Fruit fly (Drosophila melanogaster) whole organism, embryonic: Measurements from ENCODE around the gene rb.

Experiments used
- Awh ChIP-seq: fragments of 200-800 bp; sonication (Bioruptor generic); IDR thresholded peaks from 2 replicates; pipeline ENCODE4, ENCODE4 v1.3.6; 2022; ENCODE audit warnings: missing biosample characterization, missing genetic modification characterization
- CG10366 ChIP-seq: fragments of 200-800 bp; sonication (Bioruptor generic); IDR thresholded peaks from 2 replicates; pipeline ENCODE4 v1.3.6; 2022; ENCODE audit warnings: missing biosample characterization, missing genetic modification characterization
- CG10654 ChIP-seq: fragments of 200-800 bp; sonication (Bioruptor generic); optimal IDR thresholded peaks from 2 replicates; lab custom pipeline; 2016; ENCODE audit warnings: missing biosample characterization, missing genetic modification characterization
- CG12659 ChIP-seq: fragments of 200-800 bp; sonication (Bioruptor generic); optimal IDR thresholded peaks from 3 replicates; lab custom pipeline; 2017; ENCODE audit warnings: mild to moderate bottlenecking, missing biosample characterization, missing genetic modification reagents, missing genetic modification characterization
- CG13624 ChIP-seq: fragments of 200-800 bp; sonication (Bioruptor generic); optimal IDR thresholded peaks from 2 replicates; lab custom pipeline; 2016; ENCODE audit warnings: missing biosample characterization, missing genetic modification characterization
- CG1529 ChIP-seq: fragments of 200-800 bp; sonication (Bioruptor generic); optimal IDR thresholded peaks from 3 replicates; lab custom pipeline; 2018; ENCODE audit warnings: missing biosample characterization, missing genetic modification characterization
- CG16863 ChIP-seq: fragments of 200-800 bp; sonication (Bioruptor generic); optimal IDR thresholded peaks from 3 replicates; lab custom pipeline; 2016; ENCODE audit warnings: missing biosample characterization, missing genetic modification characterization
- CG17385 ChIP-seq: fragments of 200-800 bp; sonication (Bioruptor generic); optimal IDR thresholded peaks from 3 replicates; lab custom pipeline; 2018; ENCODE audit warnings: missing biosample characterization, mild to moderate bottlenecking, missing genetic modification characterization
- CG17912 ChIP-seq: fragments of 200-800 bp; sonication (Bioruptor generic); optimal IDR thresholded peaks from 2 replicates; lab custom pipeline; 2018; ENCODE audit warnings: missing biosample characterization, mild to moderate bottlenecking, missing genetic modification characterization
- CG2116 ChIP-seq: fragments of 200-800 bp; sonication (Bioruptor generic); optimal IDR thresholded peaks from 3 replicates; lab custom pipeline; 2018; ENCODE audit warnings: missing biosample characterization, mild to moderate bottlenecking, missing genetic modification characterization
- CG2129 ChIP-seq: fragments of 200-800 bp; sonication (Bioruptor generic); IDR thresholded peaks from 2 replicates; pipeline ENCODE4 v1.3.6; 2022; ENCODE audit warnings: missing biosample characterization, missing genetic modification characterization; ENCODE audit not compliant: partially characterized antibody
- CG2678 ChIP-seq: fragments of 200-800 bp; sonication (Bioruptor generic); optimal IDR thresholded peaks from 3 replicates; lab custom pipeline; 2019; ENCODE audit warnings: missing biosample characterization, mild to moderate bottlenecking, missing genetic modification characterization, moderate library complexity
- CG2889 ChIP-seq: fragments of 200-800 bp; sonication (Bioruptor generic); IDR thresholded peaks from 3 replicates; pipeline ENCODE4 v1.3.6; 2022; ENCODE audit warnings: missing biosample characterization, missing genetic modification characterization
- CG30403 ChIP-seq: fragments of 200-800 bp; sonication (Bioruptor generic); optimal IDR thresholded peaks from 3 replicates; lab custom pipeline; 2016; ENCODE audit warnings: missing biosample characterization, missing genetic modification characterization
- CG30431 ChIP-seq: fragments of 200-800 bp; sonication (Bioruptor generic); optimal IDR thresholded peaks from 2 replicates; lab custom pipeline; 2017; ENCODE audit warnings: missing biosample characterization, missing genetic modification characterization
- CG32532 ChIP-seq: fragments of 200-800 bp; sonication (Bioruptor generic); IDR thresholded peaks from 2 replicates; pipeline ENCODE4 v1.3.6; 2022; ENCODE audit warnings: missing biosample characterization, missing genetic modification characterization
- CG33213 ChIP-seq: fragments of 200-800 bp; sonication (Bioruptor generic); optimal IDR thresholded peaks from 3 replicates; lab custom pipeline; 2016; ENCODE audit warnings: missing biosample characterization, missing genetic modification characterization
- CG4707 ChIP-seq: fragments of 200-800 bp; sonication (Bioruptor generic); optimal IDR thresholded peaks from 2 replicates; lab custom pipeline; 2018; ENCODE audit warnings: missing biosample characterization, mild to moderate bottlenecking, missing genetic modification characterization, moderate library complexity
- CG4854 ChIP-seq: fragments of 200-800 bp; sonication (Bioruptor generic); optimal IDR thresholded peaks from 2 replicates; lab custom pipeline; 2016; ENCODE audit warnings: missing biosample characterization, missing genetic modification characterization, inconsistent platforms
- CG7839 ChIP-seq: fragments of 200-800 bp; sonication (Bioruptor generic); optimal IDR thresholded peaks from 3 replicates; lab custom pipeline; 2018; ENCODE audit warnings: missing biosample characterization, mild to moderate bottlenecking, missing genetic modification characterization, moderate library complexity
- CG8944 ChIP-seq: fragments of 200-800 bp; sonication (Bioruptor generic); optimal IDR thresholded peaks from 3 replicates; lab custom pipeline; 2016; ENCODE audit warnings: missing biosample characterization, missing genetic modification characterization
- D19A ChIP-seq: fragments of 200-800 bp; optimal IDR thresholded peaks from 3 replicates; lab custom pipeline; 2019; ENCODE audit warnings: missing biosample characterization, mild to moderate bottlenecking, missing genetic modification characterization, moderate library complexity
- Dp ChIP-seq: fragments of 200-800 bp; sonication (Bioruptor generic); optimal IDR thresholded peaks from 2 replicates; lab custom pipeline; 2018; ENCODE audit warnings: missing biosample characterization, mild to moderate bottlenecking, missing genetic modification characterization, moderate library complexity
- Eip74EF ChIP-seq, 2 experiments: fragments of 200-800 bp in 1 of 2; fragments of >200 bp in 1 of 2; sonication (Bioruptor generic) in 1 of 2; optimal IDR thresholded peaks; 2 replicates each; lab custom pipeline; 2017 to 2019; ENCODE audit warnings: missing biosample characterization in 2 of 2, missing genetic modification characterization in 2 of 2, mild to moderate bottlenecking in 1 of 2, moderate library complexity in 1 of 2
- GATAe ChIP-seq: fragments of 200-800 bp; sonication (Bioruptor generic); conservative IDR thresholded peaks from 2 replicates; pipeline ENCODE4 v1.3.6; 2022; ENCODE audit warnings: missing biosample characterization, missing genetic modification characterization
- Lpt ChIP-seq: fragments of >200 bp; optimal IDR thresholded peaks from 2 replicates; lab custom pipeline; 2018; ENCODE audit warnings: missing biosample characterization, missing genetic modification characterization
- Pdp1 ChIP-seq, 2 experiments: fragments of 200-800 bp; sonication (Bioruptor generic); optimal IDR thresholded peaks; 3 replicates each; lab custom pipeline; 2016; ENCODE audit warnings: missing biosample characterization in 2 of 2, missing genetic modification characterization in 2 of 2, mild to moderate bottlenecking in 1 of 2, moderate library complexity in 1 of 2
- Ssrp ChIP-seq: fragments of 200-800 bp; sonication (Bioruptor generic); optimal IDR thresholded peaks from 2 replicates; lab custom pipeline; 2018; ENCODE audit warnings: missing biosample characterization, mild to moderate bottlenecking, missing genetic modification characterization, moderate library complexity
- ab ChIP-seq: fragments of 200-800 bp; sonication (Bioruptor generic); optimal IDR thresholded peaks from 2 replicates; lab custom pipeline; 2016; ENCODE audit warnings: missing biosample characterization, missing genetic modification characterization
- amos ChIP-seq: fragments of 200-800 bp; sonication (Bioruptor generic); IDR thresholded peaks from 2 replicates; pipeline ENCODE4 v1.3.6; 2022; ENCODE audit warnings: missing biosample characterization, missing genetic modification characterization; ENCODE audit not compliant: partially characterized antibody
- aop ChIP-seq: fragments of 200-800 bp; sonication (Bioruptor generic); IDR thresholded peaks from 2 replicates; pipeline ENCODE4 v1.3.6; 2022; ENCODE audit warnings: missing biosample characterization, missing genetic modification characterization
- cwo ChIP-seq: fragments of 200-800 bp; sonication (Bioruptor generic); optimal IDR thresholded peaks from 3 replicates; lab custom pipeline; 2017; ENCODE audit warnings: missing biosample characterization, missing genetic modification characterization, mild to moderate bottlenecking, moderate library complexity, missing genetic modification reagents
- ewg ChIP-seq: fragments of 200-800 bp; sonication (Bioruptor generic); optimal IDR thresholded peaks from 3 replicates; lab custom pipeline; 2017; ENCODE audit warnings: mild to moderate bottlenecking, missing biosample characterization, missing genetic modification reagents, missing genetic modification characterization
- fd96Cb ChIP-seq: fragments of 200-800 bp; sonication (Bioruptor generic); optimal IDR thresholded peaks from 2 replicates; lab custom pipeline; 2018; ENCODE audit warnings: missing biosample characterization, mild to moderate bottlenecking, missing genetic modification characterization, moderate library complexity
- gro ChIP-seq: fragments of 200-800 bp; sonication (Bioruptor generic); optimal IDR thresholded peaks from 2 replicates; lab custom pipeline; 2016; ENCODE audit warnings: missing biosample characterization, missing genetic modification characterization
- jigr1 ChIP-seq: fragments of 200-800 bp; sonication (Bioruptor generic); IDR thresholded peaks from 3 replicates; pipeline ENCODE4 v1.3.6; 2022; ENCODE audit warnings: missing biosample characterization, missing genetic modification characterization
- lab ChIP-seq: fragments of 200-800 bp; sonication (Bioruptor generic); optimal IDR thresholded peaks from 3 replicates; lab custom pipeline; 2017; ENCODE audit warnings: missing biosample characterization, missing genetic modification characterization, mild to moderate bottlenecking, moderate library complexity, missing genetic modification reagents
- mam ChIP-seq: fragments of 200-800 bp; sonication (Bioruptor generic); optimal IDR thresholded peaks from 3 replicates; lab custom pipeline; 2016; ENCODE audit warnings: missing biosample characterization, missing genetic modification characterization
- nmo ChIP-seq: fragments of 200-800 bp; sonication (Bioruptor generic); optimal IDR thresholded peaks from 2 replicates; lab custom pipeline; 2018; ENCODE audit warnings: missing biosample characterization, mild to moderate bottlenecking, missing genetic modification characterization, moderate library complexity
- peb ChIP-seq: fragments of 200-800 bp; sonication (Bioruptor generic); IDR thresholded peaks from 2 replicates; pipeline ENCODE4 v1.3.6; 2022; ENCODE audit warnings: missing biosample characterization, missing genetic modification characterization
- pzg ChIP-seq: fragments of 200-800 bp; sonication (Bioruptor generic); optimal IDR thresholded peaks from 3 replicates; lab custom pipeline; 2018; ENCODE audit warnings: missing biosample characterization, mild to moderate bottlenecking, missing genetic modification characterization, moderate library complexity
- ranshi ChIP-seq: fragments of 200-800 bp; sonication (Bioruptor generic); IDR thresholded peaks from 2 replicates; pipeline ENCODE4 v1.3.6; 2022; ENCODE audit warnings: missing biosample characterization, missing genetic modification characterization
- ssp ChIP-seq: fragments of 200-800 bp; sonication (Bioruptor generic); IDR thresholded peaks from 2 replicates; pipeline ENCODE4 v1.3.6; 2022; ENCODE audit warnings: missing biosample characterization, missing genetic modification characterization
- vnd ChIP-seq: fragments of 200-800 bp; sonication (Bioruptor generic); IDR thresholded peaks from 3 replicates; pipeline ENCODE4 v1.3.6; 2022; ENCODE audit warnings: missing biosample characterization, missing genetic modification characterization; ENCODE audit not compliant: partially characterized antibody

Gene rb

dm6 chrX:4573971-4574370, 33.5 kb upstream of the rb start (continued):
- TF ChIP-seq CG4854 (GFP tag; lab: Kevin White, UChicago) (no peak), CG2889 (no peak), CG30431 (no peak), aop (GFP tag; lab: Robert Waterston, UW) (no peak), lab (GFP tag; lab: Kevin White, UChicago) (no peak), nmo (GFP tag; lab: Kevin White, UChicago) (peak; percentile 42), ranshi (GFP tag; lab: Robert Waterston, UW) (0 out of 2 replicates have a peak, but pooled peaks have one; percentile 29), pzg (GFP tag; lab: Kevin White, UChicago) (no peak), jigr1 (GFP tag; lab: Robert Waterston, UW) (no peak), CG10366 (GFP tag; lab: Robert Waterston, UW) (no peak), Awh (no peak), CG17385 (GFP tag; lab: Kevin White, UChicago) (peak; percentile 3), ssp (GFP tag; lab: Robert Waterston, UW) (0 out of 2 replicates have a peak, but pooled peaks have one; percentile 13), ab (no peak), CG16863 (no peak), CG2678 (tag; lab: Kevin White, UChicago) (peak; percentile 32), CG12659 (GFP tag; lab: Kevin White, UChicago) (no peak), CG30403 (GFP tag; lab: Kevin White, UChicago) (peak; percentile 21), CG2116 (GFP tag; lab: Kevin White, UChicago) (no peak), CG7839 (tag; lab: Kevin White, UChicago) (peak; percentile 44), GATAe (GFP tag; lab: Robert Waterston, UW) (no peak), CG32532 (GFP tag; lab: Robert Waterston, UW) (no peak), ewg (GFP tag; lab: Kevin White, UChicago) (no peak), Ssrp (tag; lab: Kevin White, UChicago) (peak; percentile 26), gro (no peak), CG10654 (no peak), mam (GFP tag; lab: Kevin White, UChicago) (no peak), CG17912 (GFP tag; lab: Kevin White, UChicago) (no peak), Pdp1 (GFP tag; optimal IDR thresholded peaks at IDR 0.05; lab: Kevin White, UChicago) (peak in 1 of 2 experiments; percentile 5), amos (GFP tag; lab: Robert Waterston, UW) (no peak), CG2129 (no peak), CG4707 (GFP tag; lab: Kevin White, UChicago) (no peak), vnd (no peak), CG8944 (no peak), D19A (tag; lab: Kevin White, UChicago) (peak; percentile 9), Lpt (GFP tag; lab: Kevin White, UChicago) (no peak), CG1529 (GFP tag; lab: Kevin White, UChicago) (peak; percentile 22), Eip74EF (GFP tag; optimal IDR thresholded peaks at IDR 0.05; lab: Kevin White, UChicago) (no peak), peb (GFP tag; lab: Robert Waterston, UW) (0 out of 2 replicates have a peak, but pooled peaks have one; percentile 26), fd96Cb (tag; lab: Kevin White, UChicago) (peak; percentile 17), CG13624 (GFP tag; lab: Kevin White, UChicago) (no peak), Dp (GFP tag; lab: Kevin White, UChicago) (no peak), cwo (no peak), CG33213 (GFP tag; lab: Kevin White, UChicago) (no peak)
